Fruit fly (Drosophila melanogaster): Measurements from ENCODE around the gene loqs.

The loqs gene

DNA sequence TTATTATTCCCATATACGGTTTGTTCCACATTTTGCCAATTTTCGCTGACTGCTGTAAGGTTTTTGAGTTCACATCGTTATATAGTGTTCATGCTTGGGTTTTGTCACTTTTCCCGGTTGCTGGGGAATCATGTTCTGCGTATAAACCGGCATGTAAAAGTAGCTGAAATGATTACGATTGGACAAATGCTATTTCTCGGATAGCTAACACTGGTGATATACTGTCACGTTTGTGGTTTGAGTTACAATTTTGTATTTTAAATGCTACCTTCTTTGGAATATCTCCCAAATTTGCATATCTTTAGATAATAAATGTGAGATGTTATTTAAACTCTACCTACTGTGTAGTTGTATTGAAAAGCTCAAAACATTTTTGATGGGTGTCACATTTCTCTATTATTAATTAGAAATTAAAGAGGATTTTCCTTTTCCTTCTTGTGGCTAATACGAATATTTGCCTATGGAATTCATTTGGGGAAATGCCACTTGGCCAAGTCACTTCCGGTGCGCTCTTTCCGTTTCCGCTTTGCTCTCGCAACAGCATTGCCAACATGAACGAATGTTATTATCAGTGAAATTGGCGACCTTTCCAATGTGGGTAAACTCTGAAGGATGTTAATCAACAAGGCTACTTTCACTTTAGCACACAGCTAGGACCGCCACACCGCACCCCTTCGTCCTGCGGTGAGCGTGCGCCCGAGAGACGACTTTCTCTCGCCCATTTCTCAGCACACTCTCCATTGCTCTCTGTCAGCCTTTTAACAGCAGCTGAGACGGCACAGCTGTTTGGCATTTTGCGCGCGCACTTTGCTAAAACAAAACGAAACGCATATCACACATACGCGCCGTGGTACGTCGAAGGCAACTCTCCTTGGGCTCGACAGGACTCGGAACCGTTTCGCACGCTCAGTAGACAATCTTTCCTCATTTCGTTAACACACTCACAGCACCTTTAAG, 32.4 kb downstream of the loqs start, which contains the start of the genes CG16956, CG42784 and CG43850:
CG16956 (minus strand) TSS at position 51 of the 957 bp plus-strand sequence.
CG42784 (plus strand) TSS at position 907 of the 957 bp plus-strand sequence.
CG43850 (plus strand) TSS at position 907 of the 957 bp plus-strand sequence.
- TF ChIP-seq CG5204 (GFP tag; optimal IDR thresholded peaks at IDR 0.05) = peak; percentile 19
- peak; percentile 6 for TF ChIP-seq Hr96 (GFP tag; optimal IDR thresholded peaks at IDR 0.05)
- no peak for TF ChIP-seq CG1620 (GFP tag; optimal IDR thresholded peaks at IDR 0.05)
- TF ChIP-seq CG14711 (tag; optimal IDR thresholded peaks at IDR 0.05) = no peak
- TF ChIP-seq CG12768 (GFP tag; optimal IDR thresholded peaks at IDR 0.05) = no peak
- no peak for TF ChIP-seq CG7101 (tag; optimal IDR thresholded peaks at IDR 0.05)
- peak; percentile 60 for TF ChIP-seq CG7045 (GFP tag; optimal IDR thresholded peaks at IDR 0.05)
- no peak for TF ChIP-seq tj (GFP tag; optimal IDR thresholded peaks at IDR 0.05)
- no peak for TF ChIP-seq toe (GFP tag; optimal IDR thresholded peaks at IDR 0.05)
- TF ChIP-seq cnc (optimal IDR thresholded peaks at IDR 0.05) = no peak
- TF ChIP-seq Clk (GFP tag; optimal IDR thresholded peaks at IDR 0.05) = no peak
- no peak for TF ChIP-seq CG33017 (tag; optimal IDR thresholded peaks at IDR 0.05)
- TF ChIP-seq ovo (GFP tag; optimal IDR thresholded peaks at IDR 0.05) = peak; percentile 0
- TF ChIP-seq Mnt (GFP tag; optimal IDR thresholded peaks at IDR 0.05) = no peak
- no peak for TF ChIP-seq pad (GFP tag; optimal IDR thresholded peaks at IDR 0.05)

DNA sequence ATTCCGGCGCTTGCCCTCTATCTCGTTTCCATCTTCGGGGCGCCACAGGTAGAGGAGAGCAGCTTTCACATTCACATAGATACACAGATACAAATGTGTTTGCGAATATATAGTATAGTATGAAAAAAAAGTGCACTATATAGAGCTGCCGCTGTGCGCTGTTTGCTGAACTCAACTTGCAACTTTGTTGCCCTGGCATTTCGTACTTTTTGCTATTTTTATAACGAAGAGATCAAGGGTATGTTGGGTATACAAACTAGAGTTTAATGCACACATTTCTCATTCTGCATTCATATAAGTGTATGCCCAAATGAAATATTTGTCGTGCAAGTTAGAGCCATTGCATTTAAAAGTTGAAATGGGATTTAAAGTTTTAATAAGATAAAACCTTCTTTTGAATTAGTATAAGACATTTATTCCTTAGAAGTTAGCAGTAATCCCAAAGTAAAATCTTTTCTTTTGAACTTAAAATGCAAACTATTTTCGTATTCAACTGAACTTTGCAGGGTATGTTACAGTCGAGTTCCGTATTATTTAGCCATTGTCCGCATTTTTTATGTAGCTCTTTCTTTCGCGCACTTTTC, 48.6 kb downstream of the loqs start:
- TF ChIP-seq CG1620 (GFP tag; optimal IDR thresholded peaks at IDR 0.05) = no peak
- no peak for TF ChIP-seq Crg-1 (GFP tag; optimal IDR thresholded peaks at IDR 0.05)
- no peak for TF ChIP-seq Hr96 (GFP tag; optimal IDR thresholded peaks at IDR 0.05)
- TF ChIP-seq CG5204 (GFP tag; optimal IDR thresholded peaks at IDR 0.05) = no peak
- no peak for TF ChIP-seq ovo (GFP tag; optimal IDR thresholded peaks at IDR 0.05)

DNA sequence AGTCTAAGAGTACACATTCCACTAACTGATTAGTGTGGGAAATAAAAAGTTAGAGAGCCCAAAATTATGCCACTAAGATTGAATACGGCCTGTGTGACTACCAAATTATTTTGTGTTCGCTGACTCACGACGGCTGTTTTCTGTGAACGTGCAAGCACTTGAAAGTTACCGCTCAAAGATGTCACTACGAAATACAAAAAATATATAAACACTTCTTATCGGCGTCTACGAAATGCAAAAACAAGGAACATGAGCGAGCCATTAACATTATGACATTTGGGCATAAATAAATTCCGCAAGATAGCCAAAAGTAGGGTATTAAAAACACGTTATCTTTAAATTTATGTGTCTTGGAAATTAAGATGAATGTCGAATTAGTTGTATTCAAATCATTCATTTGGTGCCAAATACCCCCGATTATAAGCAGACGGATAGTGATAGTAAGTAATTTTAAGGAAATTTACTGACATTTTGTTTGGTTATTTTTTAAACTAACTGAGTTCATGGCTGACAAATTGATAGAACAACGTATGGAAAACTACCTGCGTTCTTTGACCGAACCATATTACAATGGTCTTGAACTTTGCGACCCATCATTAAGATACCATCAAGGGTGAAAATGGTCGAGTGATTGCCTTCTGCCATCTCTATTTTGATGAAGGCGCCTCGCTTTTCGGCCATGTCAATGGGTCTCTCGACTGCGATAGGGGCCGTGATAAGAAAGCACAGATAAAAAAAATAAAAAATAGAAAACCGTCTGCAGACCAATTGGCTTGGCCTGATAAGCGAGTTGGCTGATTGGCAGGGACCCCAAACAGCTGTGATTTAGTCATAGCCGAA, 52.6 kb downstream of the loqs start, which contains the start of gene Tehao:
Tehao (plus strand) TSS at position 828 of the 840 bp plus-strand sequence.
- peak; percentile 80 for TF ChIP-seq kay (GFP tag; ENCODE audit: borderline replicate concordance)
- TF ChIP-seq ovo (GFP tag; optimal IDR thresholded peaks at IDR 0.05) = no peak
